Fruit fly (Drosophila melanogaster) whole organism, embryonic: Measurements from ENCODE around the gene CG15403.

ENCODE experiments used
- CG3065 ChIP-seq: fragments of 200-800 bp; sonication (Bioruptor generic); optimal IDR thresholded peaks from 2 replicates; lab custom pipeline; 2016; ENCODE audit warnings: missing biosample characterization, missing genetic modification characterization
- CG34422 ChIP-seq: fragments of 200-800 bp; sonication (Bioruptor generic); IDR thresholded peaks from 3 replicates; pipeline ENCODE4 v1.3.6; 2022; ENCODE audit warnings: missing biosample characterization, missing genetic modification characterization
- Hmx ChIP-seq: fragments of 200-800 bp; sonication (Bioruptor generic); optimal IDR thresholded peaks from 2 replicates; lab custom pipeline; 2016; ENCODE audit warnings: missing biosample characterization, missing genetic modification characterization
- Hr39 ChIP-seq: fragments of >200 bp; optimal IDR thresholded peaks from 2 replicates; lab custom pipeline; 2017
- Mad ChIP-seq: fragments of 200-800 bp; sonication (Bioruptor generic); optimal IDR thresholded peaks from 2 replicates; lab custom pipeline; 2016; ENCODE audit warnings: missing biosample characterization, missing genetic modification characterization
- abd-A ChIP-seq: fragments of 200-800 bp; sonication (Bioruptor generic); optimal IDR thresholded peaks from 3 replicates; lab custom pipeline; 2019; ENCODE audit warnings: missing biosample characterization, mild to moderate bottlenecking, missing genetic modification characterization, moderate library complexity
- ash1 ChIP-seq: fragments of 200-800 bp; sonication (Bioruptor generic); optimal IDR thresholded peaks from 2 replicates; lab custom pipeline; 2018; ENCODE audit warnings: missing biosample characterization, mild to moderate bottlenecking, missing genetic modification characterization
- jumu ChIP-seq: fragments of 200-800 bp; sonication (Bioruptor generic); optimal IDR thresholded peaks from 3 replicates; lab custom pipeline; 2016; ENCODE audit warnings: missing biosample characterization, missing genetic modification characterization
- kay ChIP-seq: fragments of 200-800 bp; sonication (Bioruptor generic); optimal IDR thresholded peaks from 2 replicates; lab custom pipeline; 2016; ENCODE audit warnings: missing biosample characterization, missing genetic modification characterization
- nerfin-2 ChIP-seq: fragments of 200-800 bp; sonication (Bioruptor generic); IDR thresholded peaks from 2 replicates; pipeline ENCODE4 v1.3.6; 2022; ENCODE audit warnings: missing biosample characterization, missing genetic modification characterization; ENCODE audit not compliant: partially characterized antibody
- zf30C ChIP-seq: fragments of 200-800 bp; sonication (Bioruptor generic); optimal IDR thresholded peaks from 3 replicates; lab custom pipeline; 2018; ENCODE audit warnings: missing biosample characterization, mild to moderate bottlenecking, missing genetic modification characterization

- TF ChIP-seq ash1 (GFP tag; lab: Kevin White, UChicago) = no peak
- TF ChIP-seq jumu (GFP tag; lab: Kevin White, UChicago) = no peak
- no peak for TF ChIP-seq Hmx (GFP tag; lab: Kevin White, UChicago)
- no peak for TF ChIP-seq CG34422 (GFP tag; lab: Robert Waterston, UW)
- peak; percentile 33 for TF ChIP-seq zf30C (GFP tag; lab: Kevin White, UChicago)
- no peak for TF ChIP-seq nerfin-2 (GFP tag; lab: Robert Waterston, UW)
- no peak for TF ChIP-seq Mad (GFP tag; lab: Kevin White, UChicago)
- TF ChIP-seq abd-A (tag; lab: Kevin White, UChicago) = no peak
- no peak for TF ChIP-seq Hr39 (lab: Kevin White, UChicago)
- no peak for TF ChIP-seq CG3065 (GFP tag; lab: Kevin White, UChicago)
- TF ChIP-seq kay = no peak
Measured at dm6 chr2L:3148959-3149591, 20.6 kb downstream of the CG15403 start.
